Fruit fly (Drosophila melanogaster): ENCODE measurements around the gene Esp.

Esp gene

dm6 chr3R:24805048-24805447, 36.7 kb upstream of the Esp start, which contains the start of gene polybromo (continued):
- TF ChIP-seq ato (GFP tag; IDR thresholded peaks at IDR 0.05; ENCODE audit: partially characterized antibody): peak; percentile 84
- peak; percentile 73 for TF ChIP-seq CG16813 (GFP tag; IDR thresholded peaks at IDR 0.05; ENCODE audit: partially characterized antibody)
- peak; percentile 85 for TF ChIP-seq sna (GFP tag; IDR thresholded peaks at IDR 0.05; ENCODE audit: partially characterized antibody)
- no peak for TF ChIP-seq Aef1 (GFP tag; IDR thresholded peaks at IDR 0.05)
- TF ChIP-seq CG34422 (GFP tag; IDR thresholded peaks at IDR 0.05): peak; percentile 84
- TF ChIP-seq CG15269 (tag; optimal IDR thresholded peaks at IDR 0.05): no peak
- TF ChIP-seq BEAF-32 (GFP tag; optimal IDR thresholded peaks at IDR 0.05): peak; percentile 76
- TF ChIP-seq mld (GFP tag; IDR thresholded peaks at IDR 0.05; ENCODE audit: partially characterized antibody): peak; percentile 74; the same call in 1 of the 3 replicates
- peak; percentile 87 for TF ChIP-seq Doc3 (GFP tag; IDR thresholded peaks at IDR 0.05; ENCODE audit: partially characterized antibody)
- peak; percentile 90 for TF ChIP-seq Bgb (GFP tag; IDR thresholded peaks at IDR 0.05; ENCODE audit: partially characterized antibody)
- peak; percentile 32 for TF ChIP-seq Elba2 (GFP tag; optimal IDR thresholded peaks at IDR 0.05)
- peak; percentile 90 for TF ChIP-seq Scr (GFP tag; IDR thresholded peaks at IDR 0.05; ENCODE audit: partially characterized antibody)

dm6 chr3R:24807321-24807720, 34.4 kb upstream of the Esp start, which contains the start of gene CG6980:
CG6980 (plus strand) TSS chr3R:24807621.
- TF ChIP-seq lov (optimal IDR thresholded peaks at IDR 0.05): no peak
- 0 out of 3 replicates have a peak, but pooled peaks have one; percentile 12 for TF ChIP-seq lov (GFP tag; IDR thresholded peaks at IDR 0.05)
- TF ChIP-seq oc (tag; optimal IDR thresholded peaks at IDR 0.05): no peak
- TF ChIP-seq tin (GFP tag; optimal IDR thresholded peaks at IDR 0.05): no peak

- TF ChIP-seq ci (GFP tag; IDR thresholded peaks at IDR 0.05) (0 out of 3 replicates have a peak, but pooled peaks have one; percentile 37), insv (GFP tag; optimal IDR thresholded peaks at IDR 0.05) (peak in 1 of 2 experiments; percentile 19), CG12744 (GFP tag; optimal IDR thresholded peaks at IDR 0.05) (peak; percentile 10), CG18619 (GFP tag; optimal IDR thresholded peaks at IDR 0.05) (peak; percentile 19), gsb (GFP tag; IDR thresholded peaks at IDR 0.05) (no peak), lola (GFP tag; optimal IDR thresholded peaks at IDR 0.05) (peak in 1 of 3 experiments; percentile 2), Atf6 (GFP tag; IDR thresholded peaks at IDR 0.05) (peak; percentile 45; the same call in 1 of the 2 replicates), CG10267 (tag; optimal IDR thresholded peaks at IDR 0.05) (peak; percentile 2), CG10147 (GFP tag; optimal IDR thresholded peaks at IDR 0.05) (peak; percentile 39), fd64A (GFP tag; optimal IDR thresholded peaks at IDR 0.05) (peak; percentile 76), Ada2b (GFP tag; IDR thresholded peaks at IDR 0.05) (no peak), CG3838 (GFP tag; optimal IDR thresholded peaks at IDR 0.05) (peak; percentile 37), CG2889 (GFP tag; IDR thresholded peaks at IDR 0.05) (no peak), sd (tag; optimal IDR thresholded peaks at IDR 0.05) (peak; percentile 17), CG7928 (GFP tag; optimal IDR thresholded peaks at IDR 0.05) (peak; percentile 3), CG6813 (GFP tag; optimal IDR thresholded peaks at IDR 0.05) (peak; percentile 86), trh (GFP tag; optimal IDR thresholded peaks at IDR 0.05) (peak; percentile 16), CG4854 (GFP tag; optimal IDR thresholded peaks at IDR 0.05) (peak; percentile 63), Bgb (GFP tag; IDR thresholded peaks at IDR 0.05; ENCODE audit: partially characterized antibody) (no peak), gcm (GFP tag; optimal IDR thresholded peaks at IDR 0.05) (peak; percentile 44), CG7271 (tag; optimal IDR thresholded peaks at IDR 0.05) (peak; percentile 48), CTCF (GFP tag; optimal IDR thresholded peaks at IDR 0.05) (no peak), jumu (GFP tag; optimal IDR thresholded peaks at IDR 0.05) (no peak), PHDP (tag; optimal IDR thresholded peaks at IDR 0.05) (peak; percentile 67), Camta (GFP tag; optimal IDR thresholded peaks at IDR 0.05) (peak; percentile 19), schlank (tag; optimal IDR thresholded peaks at IDR 0.05) (peak; percentile 43), CG6765 (GFP tag; optimal IDR thresholded peaks at IDR 0.05) (peak; percentile 69), bsh (GFP tag; optimal IDR thresholded peaks at IDR 0.05) (peak in 1 of 2 experiments; percentile 59), CG8388 (GFP tag; optimal IDR thresholded peaks at IDR 0.05) (peak; percentile 40), CG13296 (GFP tag; optimal IDR thresholded peaks at IDR 0.05) (peak; percentile 65)
These were observed 32.0 kb upstream of the Esp start for dm6 chr3R:24809576-24810279.
